Worm (Caenorhabditis elegans): ENCODE data around the gene valv-1.

Gene valv-1

ce11 chrIV:7420913-7421312 lies 24.2 kb downstream of the valv-1 start, which contains the start of gene srtx-1:
TSS of gene srtx-1 (plus strand) at chrIV:7421213.
- no peak for TF ChIP-seq him-1 (tag; optimal IDR thresholded peaks at IDR 0.05)
- TF ChIP-seq W03F9.2 (tag; optimal IDR thresholded peaks at IDR 0.05): no peak
- no peak for TF ChIP-seq dao-5 (tag; optimal IDR thresholded peaks at IDR 0.05)

ce11 chrIV:7418818-7419217 lies 26.3 kb downstream of the valv-1 start, which contains the start of gene B0496.6:
TSS of gene B0496.6 (plus strand) at chrIV:7419118.
- TF ChIP-seq W03F9.2 (tag; optimal IDR thresholded peaks at IDR 0.05) (no peak), him-1 (tag; optimal IDR thresholded peaks at IDR 0.05) (no peak), dao-5 (tag; optimal IDR thresholded peaks at IDR 0.05) (no peak)

- TF ChIP-seq W03F9.2 (tag; optimal IDR thresholded peaks at IDR 0.05): no peak
- no peak for TF ChIP-seq dao-5 (tag; optimal IDR thresholded peaks at IDR 0.05)
- TF ChIP-seq him-1 (tag; optimal IDR thresholded peaks at IDR 0.05): no peak
Measured at ce11 chrIV:7414163-7414562, 31.0 kb downstream of the valv-1 start.

- TF ChIP-seq him-1 (tag; optimal IDR thresholded peaks at IDR 0.05) (no peak), dao-5 (tag; optimal IDR thresholded peaks at IDR 0.05) (no peak), W03F9.2 (tag; optimal IDR thresholded peaks at IDR 0.05) (no peak)
Measured at ce11 chrIV:7413573-7413972, 31.6 kb downstream of the valv-1 start.

- TF ChIP-seq W03F9.2 (tag; optimal IDR thresholded peaks at IDR 0.05) (no peak), dao-5 (tag; optimal IDR thresholded peaks at IDR 0.05) (no peak), him-1 (tag; optimal IDR thresholded peaks at IDR 0.05) (no peak)
Measured at ce11 chrIV:7407301-7407700, 37.8 kb downstream of the valv-1 start.

- TF ChIP-seq him-1 (tag; optimal IDR thresholded peaks at IDR 0.05): no peak
- no peak for TF ChIP-seq dao-5 (tag; optimal IDR thresholded peaks at IDR 0.05)
- TF ChIP-seq W03F9.2 (tag; optimal IDR thresholded peaks at IDR 0.05): no peak
Measured at ce11 chrIV:7406690-7407089, 38.4 kb downstream of the valv-1 start.

ce11 chrIV:7404934-7405632 lies 40.1 kb downstream of the valv-1 start, which contains the start of the genes C48A7.16 and egl-19:
TSS of gene C48A7.16 (plus strand) at chrIV:7405477.
TSS of gene egl-19 (plus strand) at chrIV:7405582.
- TF ChIP-seq him-1 (tag; optimal IDR thresholded peaks at IDR 0.05) (no peak), W03F9.2 (tag; optimal IDR thresholded peaks at IDR 0.05) (no peak), dao-5 (tag; optimal IDR thresholded peaks at IDR 0.05) (no peak)

ce11 chrIV:7403422-7403821 lies 41.7 kb downstream of the valv-1 start:
- TF ChIP-seq him-1 (tag; optimal IDR thresholded peaks at IDR 0.05) (no peak), dao-5 (tag; optimal IDR thresholded peaks at IDR 0.05) (no peak), W03F9.2 (tag; optimal IDR thresholded peaks at IDR 0.05) (no peak)

- TF ChIP-seq W03F9.2 (tag; optimal IDR thresholded peaks at IDR 0.05) (no peak), dao-5 (tag; optimal IDR thresholded peaks at IDR 0.05) (no peak), him-1 (tag; optimal IDR thresholded peaks at IDR 0.05) (peak; percentile 83)
Measured at ce11 chrIV:7402077-7402476, 43.1 kb downstream of the valv-1 start.

ce11 chrIV:7400502-7401118 lies 44.5 kb downstream of the valv-1 start:
- TF ChIP-seq W03F9.2 (tag; optimal IDR thresholded peaks at IDR 0.05) (no peak), him-1 (tag; optimal IDR thresholded peaks at IDR 0.05) (peak; percentile 53), dao-5 (tag; optimal IDR thresholded peaks at IDR 0.05) (no peak)

ce11 chrIV:7397507-7397906 lies 47.6 kb downstream of the valv-1 start:
- TF ChIP-seq dao-5 (tag; optimal IDR thresholded peaks at IDR 0.05): no peak

Measured in whole organism, L4/young adult.